Fruit fly (Drosophila melanogaster): Measurements from ENCODE around the gene CG44574.
A peak's percentile ranks its signal among the peaks of the same experiment; 100 is the strongest.

DNA sequence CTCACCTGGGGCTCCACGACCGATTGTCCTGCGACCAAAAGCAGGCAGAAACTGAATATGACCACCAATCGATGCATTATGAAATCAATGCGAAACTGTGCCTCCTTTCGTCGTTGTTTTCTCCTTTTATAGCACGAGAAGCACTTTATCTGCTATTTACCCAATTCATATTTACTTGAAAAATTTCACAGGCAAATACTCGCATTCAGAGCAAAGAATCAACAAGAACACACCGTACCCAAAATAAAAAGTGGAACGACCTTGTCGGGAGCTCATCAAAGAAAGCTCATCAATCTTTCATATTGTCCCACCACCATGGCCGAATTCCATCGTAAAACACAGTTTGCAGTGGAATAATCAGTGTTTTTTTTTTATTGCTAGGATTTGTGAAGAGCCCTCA lies 21.0 kb downstream of the CG44574 start, which contains the start of gene CG9021:
- peak; percentile 69 for TF ChIP-seq h (GFP tag; optimal IDR thresholded peaks at IDR 0.05)
- no peak for TF ChIP-seq CrebA (GFP tag; optimal IDR thresholded peaks at IDR 0.05; ENCODE audit: borderline replicate concordance)
- peak; percentile 21 for TF ChIP-seq ey (GFP tag; optimal IDR thresholded peaks at IDR 0.05)
- TF ChIP-seq brk (GFP tag; optimal IDR thresholded peaks at IDR 0.05): no peak
